Fruit fly (Drosophila melanogaster) whole organism, embryonic: ENCODE results near the gene Doa.

ENCODE experiments used
- CG10321 ChIP-seq: fragments of 200-800 bp; sonication (Bioruptor generic); IDR thresholded peaks from 2 replicates; pipeline ENCODE4 v1.3.6; 2022; ENCODE audit warnings: missing biosample characterization, missing genetic modification characterization
- CG10979 ChIP-seq: fragments of 200-800 bp; sonication (Bioruptor generic); optimal IDR thresholded peaks from 2 replicates; lab custom pipeline; 2018; ENCODE audit warnings: missing biosample characterization, mild to moderate bottlenecking, missing genetic modification characterization, moderate library complexity
- CG11456 ChIP-seq: fragments of 200-800 bp; sonication (Bioruptor generic); IDR thresholded peaks from 3 replicates; pipeline ENCODE4 v1.3.6; 2022; ENCODE audit warnings: missing biosample characterization, missing genetic modification characterization
- CG11504 ChIP-seq: fragments of 200-800 bp; sonication (Bioruptor generic); optimal IDR thresholded peaks from 3 replicates; lab custom pipeline; 2019; ENCODE audit warnings: missing biosample characterization, mild to moderate bottlenecking, missing genetic modification characterization, moderate library complexity
- CG12659 ChIP-seq: fragments of 200-800 bp; sonication (Bioruptor generic); optimal IDR thresholded peaks from 3 replicates; lab custom pipeline; 2017; ENCODE audit warnings: mild to moderate bottlenecking, missing biosample characterization, missing genetic modification reagents, missing genetic modification characterization
- CG13424 ChIP-seq: fragments of 200-800 bp; sonication (Bioruptor generic); optimal IDR thresholded peaks from 2 replicates; lab custom pipeline; 2019; ENCODE audit warnings: missing biosample characterization, mild to moderate bottlenecking, missing genetic modification characterization, moderate library complexity
- CG14710 ChIP-seq: fragments of 200-800 bp; sonication (Bioruptor generic); optimal IDR thresholded peaks from 3 replicates; lab custom pipeline; 2019; ENCODE audit warnings: missing biosample characterization, mild to moderate bottlenecking, missing genetic modification characterization, moderate library complexity
- CG1529 ChIP-seq: fragments of 200-800 bp; sonication (Bioruptor generic); optimal IDR thresholded peaks from 3 replicates; lab custom pipeline; 2018; ENCODE audit warnings: missing biosample characterization, missing genetic modification characterization
- CG15601 ChIP-seq: fragments of 200-800 bp; sonication (Bioruptor generic); optimal IDR thresholded peaks from 3 replicates; lab custom pipeline; 2019; ENCODE audit warnings: missing biosample characterization, mild to moderate bottlenecking, missing genetic modification characterization, moderate library complexity
- CG1647 ChIP-seq: fragments of 200-800 bp; sonication (Bioruptor generic); optimal IDR thresholded peaks from 3 replicates; lab custom pipeline; 2016; ENCODE audit warnings: missing biosample characterization, missing genetic modification characterization
- CG17361 ChIP-seq: fragments of 200-800 bp; sonication (Bioruptor generic); IDR thresholded peaks from 3 replicates; pipeline ENCODE4 v1.3.6; 2022; ENCODE audit warnings: missing biosample characterization, missing genetic modification characterization
- CG17612 ChIP-seq: fragments of 200-800 bp; sonication (Bioruptor generic); IDR thresholded peaks from 2 replicates; pipeline ENCODE4 v1.3.6; 2022; ENCODE audit warnings: missing biosample characterization, missing genetic modification characterization
- CG1832 ChIP-seq: fragments of 200-800 bp; sonication (Bioruptor generic); optimal IDR thresholded peaks from 2 replicates; lab custom pipeline; 2017; ENCODE audit warnings: missing biosample characterization, mild to moderate bottlenecking, missing genetic modification characterization, inconsistent platforms
- CG18476 ChIP-seq: fragments of 200-800 bp; sonication (Bioruptor generic); optimal IDR thresholded peaks from 2 replicates; lab custom pipeline; 2016; ENCODE audit warnings: missing biosample characterization, mild to moderate bottlenecking, missing genetic modification characterization
- CG2678 ChIP-seq: fragments of 200-800 bp; sonication (Bioruptor generic); optimal IDR thresholded peaks from 3 replicates; lab custom pipeline; 2019; ENCODE audit warnings: missing biosample characterization, mild to moderate bottlenecking, missing genetic modification characterization, moderate library complexity
- CG2712 ChIP-seq: fragments of 200-800 bp; optimal IDR thresholded peaks from 3 replicates; lab custom pipeline; 2019; ENCODE audit warnings: missing biosample characterization, mild to moderate bottlenecking, missing genetic modification characterization, moderate library complexity
- CG31441 ChIP-seq: fragments of 200-800 bp; sonication (Bioruptor generic); IDR thresholded peaks from 2 replicates; pipeline ENCODE4 v1.3.6; 2022; ENCODE audit warnings: missing biosample characterization, missing genetic modification characterization
- CG3281 ChIP-seq: fragments of 200-800 bp; sonication (Bioruptor generic); optimal IDR thresholded peaks from 3 replicates; lab custom pipeline; 2017; ENCODE audit warnings: missing biosample characterization, mild to moderate bottlenecking, missing genetic modification characterization
- CG3407 ChIP-seq: fragments of 200-800 bp; sonication (Bioruptor generic); optimal IDR thresholded peaks from 2 replicates; lab custom pipeline; 2018; ENCODE audit warnings: missing biosample characterization, mild to moderate bottlenecking, missing genetic modification characterization
- CG8924 ChIP-seq: fragments of 200-800 bp; optimal IDR thresholded peaks from 3 replicates; lab custom pipeline; 2019; ENCODE audit warnings: missing biosample characterization, mild to moderate bottlenecking, missing genetic modification characterization, moderate library complexity
- Camta ChIP-seq: fragments of 200-800 bp; sonication (Bioruptor generic); optimal IDR thresholded peaks from 2 replicates; lab custom pipeline; 2016; ENCODE audit warnings: missing biosample characterization, missing genetic modification characterization
- CoRest ChIP-seq: fragments of 200-800 bp; sonication (Bioruptor generic); optimal IDR thresholded peaks from 3 replicates; lab custom pipeline; 2018; ENCODE audit warnings: missing biosample characterization, mild to moderate bottlenecking, missing genetic modification characterization, moderate library complexity
- D ChIP-seq, 2 experiments: fragments of 200-800 bp in 1 of 2; fragments of >200 bp in 1 of 2; sonication (Bioruptor generic) in 1 of 2; optimal IDR thresholded peaks; 2 replicates in 1 of 2; 3 replicates in 1 of 2; lab custom pipeline; 2017; ENCODE audit warnings: mild to moderate bottlenecking in 1 of 2, missing biosample characterization in 1 of 2, missing genetic modification characterization in 1 of 2, missing genetic modification reagents in 1 of 2
- D19A ChIP-seq: fragments of 200-800 bp; optimal IDR thresholded peaks from 3 replicates; lab custom pipeline; 2019; ENCODE audit warnings: missing biosample characterization, mild to moderate bottlenecking, missing genetic modification characterization, moderate library complexity
- Hey ChIP-seq: fragments of 200-800 bp; sonication (Bioruptor generic); optimal IDR thresholded peaks from 3 replicates; lab custom pipeline; 2018; ENCODE audit warnings: missing biosample characterization, mild to moderate bottlenecking, missing genetic modification characterization
- HmgZ ChIP-seq: fragments of 200-800 bp; sonication (Bioruptor generic); optimal IDR thresholded peaks from 2 replicates; lab custom pipeline; 2018; ENCODE audit warnings: missing biosample characterization, mild to moderate bottlenecking, missing genetic modification characterization
- Hr3 ChIP-seq: fragments of 200-800 bp; sonication (Bioruptor generic); optimal IDR thresholded peaks from 3 replicates; lab custom pipeline; 2016; ENCODE audit warnings: missing biosample characterization, missing genetic modification characterization
- Hr51 ChIP-seq, 2 experiments: fragments of 200-800 bp; sonication (Bioruptor generic); optimal IDR thresholded peaks; 2 replicates in 1 of 2; 3 replicates in 1 of 2; lab custom pipeline; 2016 to 2018; ENCODE audit warnings: missing biosample characterization in 2 of 2, missing genetic modification characterization in 2 of 2, mild to moderate bottlenecking in 1 of 2, moderate library complexity in 1 of 2
- Lhr ChIP-seq: fragments of 200-800 bp; sonication (Bioruptor generic); optimal IDR thresholded peaks from 3 replicates; lab custom pipeline; 2017; ENCODE audit warnings: mild to moderate bottlenecking, missing biosample characterization, missing genetic modification reagents, missing genetic modification characterization
- NC2β ChIP-seq: fragments of 200-800 bp; sonication (Bioruptor generic); optimal IDR thresholded peaks from 2 replicates; lab custom pipeline; 2016; ENCODE audit warnings: missing biosample characterization, missing genetic modification characterization
- Nf-YA ChIP-seq: fragments of 200-800 bp; sonication (Bioruptor generic); IDR thresholded peaks from 2 replicates; pipeline ENCODE4 v1.3.6; 2022; ENCODE audit warnings: missing biosample characterization, missing genetic modification characterization
- Sox102F ChIP-seq: fragments of 200-800 bp; sonication (Bioruptor generic); optimal IDR thresholded peaks from 2 replicates; lab custom pipeline; 2018; ENCODE audit warnings: missing biosample characterization, mild to moderate bottlenecking, missing genetic modification characterization, moderate library complexity
- Stat92E ChIP-seq, 3 experiments: fragments of >200 bp in 2 of 3; fragments of 200-800 bp in 1 of 3; sonication (Bioruptor generic) in 1 of 3; optimal IDR thresholded peaks; 2 replicates each; lab custom pipeline; 2017 to 2019; ENCODE audit warnings: missing biosample characterization in 3 of 3, missing genetic modification characterization in 3 of 3, mild to moderate bottlenecking in 1 of 3, moderate library complexity in 1 of 3
- bsh ChIP-seq, 2 experiments: fragments of 200-800 bp; sonication (Bioruptor generic); optimal IDR thresholded peaks; 2 replicates each; lab custom pipeline; 2017 to 2018; ENCODE audit warnings: mild to moderate bottlenecking in 2 of 2, missing biosample characterization in 2 of 2, missing genetic modification characterization in 2 of 2, moderate library complexity in 1 of 2
- ci ChIP-seq: fragments of 200-800 bp; sonication (Bioruptor generic); IDR thresholded peaks from 3 replicates; pipeline ENCODE4 v1.3.6; 2022; ENCODE audit warnings: missing biosample characterization, missing genetic modification characterization
- cwo ChIP-seq: fragments of 200-800 bp; sonication (Bioruptor generic); optimal IDR thresholded peaks from 3 replicates; lab custom pipeline; 2017; ENCODE audit warnings: missing biosample characterization, missing genetic modification characterization, mild to moderate bottlenecking, moderate library complexity, missing genetic modification reagents
- danr ChIP-seq: fragments of 200-800 bp; sonication (Bioruptor generic); IDR thresholded peaks from 2 replicates; pipeline ENCODE4 v1.3.6; 2022; ENCODE audit warnings: missing biosample characterization, missing genetic modification characterization
- dmrt99B ChIP-seq: fragments of 200-800 bp; sonication (Bioruptor generic); optimal IDR thresholded peaks from 2 replicates; lab custom pipeline; 2018; ENCODE audit warnings: missing biosample characterization, mild to moderate bottlenecking, missing genetic modification characterization, moderate library complexity
- fd96Cb ChIP-seq: fragments of 200-800 bp; sonication (Bioruptor generic); optimal IDR thresholded peaks from 2 replicates; lab custom pipeline; 2018; ENCODE audit warnings: missing biosample characterization, mild to moderate bottlenecking, missing genetic modification characterization, moderate library complexity
- fru ChIP-seq: fragments of >200 bp; optimal IDR thresholded peaks from 2 replicates; lab custom pipeline; 2017
- grau ChIP-seq: fragments of 200-800 bp; optimal IDR thresholded peaks from 3 replicates; lab custom pipeline; 2019; ENCODE audit warnings: missing biosample characterization, mild to moderate bottlenecking, missing genetic modification characterization, moderate library complexity
- gsb-n ChIP-seq: fragments of 200-800 bp; sonication (Bioruptor generic); optimal IDR thresholded peaks from 3 replicates; lab custom pipeline; 2018; ENCODE audit warnings: missing biosample characterization, mild to moderate bottlenecking, missing genetic modification characterization
- hth ChIP-seq: fragments of >200 bp; optimal IDR thresholded peaks from 2 replicates; lab custom pipeline; 2017; ENCODE audit warnings: inconsistent platforms
- nom ChIP-seq: fragments of 200-800 bp; sonication (Bioruptor generic); optimal IDR thresholded peaks from 2 replicates; lab custom pipeline; 2017; ENCODE audit warnings: missing biosample characterization, missing genetic modification characterization, mild to moderate bottlenecking, moderate library complexity, missing genetic modification reagents
- pita ChIP-seq: fragments of 200-800 bp; sonication (Bioruptor generic); optimal IDR thresholded peaks from 2 replicates; lab custom pipeline; 2017; ENCODE audit warnings: missing biosample characterization, mild to moderate bottlenecking, missing genetic modification characterization
- row ChIP-seq: fragments of 200-800 bp; sonication (Bioruptor generic); IDR thresholded peaks from 3 replicates; pipeline ENCODE4 v1.3.6; 2022; ENCODE audit warnings: missing biosample characterization, missing genetic modification characterization
- unpg ChIP-seq: fragments of 200-800 bp; sonication (Bioruptor generic); optimal IDR thresholded peaks from 3 replicates; lab custom pipeline; 2018; ENCODE audit warnings: missing biosample characterization, mild to moderate bottlenecking, missing genetic modification characterization, moderate library complexity
- wor ChIP-seq: fragments of 200-800 bp; sonication (Bioruptor generic); IDR thresholded peaks from 2 replicates; pipeline ENCODE4 v1.3.6; 2022; ENCODE audit warnings: missing biosample characterization, missing genetic modification characterization

The Doa gene

DNA sequence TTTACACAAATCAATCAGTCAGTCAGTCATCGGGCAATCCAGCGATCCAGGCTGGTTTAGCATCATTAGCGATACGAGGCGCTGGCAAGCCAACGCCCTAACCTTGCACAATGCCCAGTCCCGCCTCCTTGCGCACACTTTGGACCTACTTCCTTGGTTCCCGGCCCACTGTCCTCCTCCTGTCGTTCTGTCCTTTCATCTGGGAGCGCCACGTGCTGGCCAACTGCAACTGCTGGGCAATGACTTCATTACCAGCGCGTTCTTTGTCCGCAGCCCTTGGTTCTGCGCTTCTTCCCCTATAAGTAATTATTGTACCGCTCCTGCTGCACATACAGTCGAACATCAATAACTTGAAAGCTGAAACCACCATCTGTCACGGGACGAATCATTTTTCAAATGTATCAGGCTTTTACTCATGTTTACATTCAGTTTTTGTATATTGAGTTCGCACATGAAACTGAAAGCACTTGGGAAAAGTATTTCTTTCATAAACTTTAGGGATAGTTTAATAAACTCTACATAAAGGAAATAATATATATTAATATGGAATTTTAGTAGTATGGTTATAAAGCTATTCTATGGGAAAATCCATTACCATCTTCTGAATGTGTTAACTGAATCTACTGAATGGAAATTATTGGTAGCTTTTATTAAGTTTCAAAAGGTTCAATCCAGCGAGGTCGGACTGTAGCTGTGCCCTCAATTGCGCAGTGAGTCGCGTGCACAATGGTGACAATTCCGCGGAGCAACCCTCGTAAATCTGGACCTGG is 40.1 kb upstream of the Doa start (continued):
- TF ChIP-seq cwo (GFP tag; lab: Kevin White, UChicago) (no peak), CG13424 (tag; lab: Kevin White, UChicago) (peak; percentile 23), CG17361 (GFP tag; lab: Robert Waterston, UW) (peak; percentile 52; the same call in 2 of the 3 replicates), CG11456 (0 out of 3 replicates have a peak, but pooled peaks have one; percentile 59), pita (GFP tag; lab: Kevin White, UChicago) (no peak), fru (lab: Kevin White, UChicago) (no peak), CoRest (tag; lab: Kevin White, UChicago) (peak; percentile 42), CG10979 (peak; percentile 28), dmrt99B (tag; lab: Kevin White, UChicago) (peak; percentile 34), HmgZ (no peak), Hr51 (GFP tag; optimal IDR thresholded peaks at IDR 0.05; lab: Kevin White, UChicago) (peak in 1 of 2 experiments; percentile 8), Sox102F (peak; percentile 3), CG1832 (GFP tag; lab: Kevin White, UChicago) (no peak), bsh (GFP tag; optimal IDR thresholded peaks at IDR 0.05; lab: Kevin White, UChicago) (peak in 1 of 2 experiments; percentile 2), CG8924 (tag; lab: Kevin White, UChicago) (peak; percentile 15), CG12659 (no peak), D (optimal IDR thresholded peaks at IDR 0.05; lab: Kevin White, UChicago) (no peak), D (GFP tag; optimal IDR thresholded peaks at IDR 0.05; lab: Kevin White, UChicago) (peak; percentile 13), ci (GFP tag; lab: Robert Waterston, UW) (0 out of 3 replicates have a peak, but pooled peaks have one; percentile 7), CG2712 (tag; lab: Kevin White, UChicago) (peak; percentile 24), Stat92E (GFP tag; optimal IDR thresholded peaks at IDR 0.05; lab: Kevin White, UChicago) (no peak), grau (tag; lab: Kevin White, UChicago) (peak; percentile 91), CG11504 (tag; lab: Kevin White, UChicago) (peak; percentile 55), fd96Cb (peak; percentile 0), NC2β (GFP tag; lab: Kevin White, UChicago) (no peak), Nf-YA (GFP tag; lab: Robert Waterston, UW) (no peak), hth (lab: Kevin White, UChicago) (no peak), D19A (tag; lab: Kevin White, UChicago) (peak; percentile 37), CG1647 (GFP tag; lab: Kevin White, UChicago) (no peak), CG31441 (peak; percentile 38; the same call in 1 of the 2 replicates), CG17612 (no peak), Hr3 (GFP tag; lab: Kevin White, UChicago) (peak; percentile 8), CG3281 (GFP tag; lab: Kevin White, UChicago) (no peak), CG2678 (peak; percentile 40), Hey (tag; lab: Kevin White, UChicago) (peak; percentile 84), CG18476 (GFP tag; lab: Kevin White, UChicago) (no peak), danr (GFP tag; lab: Robert Waterston, UW) (no peak), wor (GFP tag; lab: Robert Waterston, UW) (no peak), CG1529 (GFP tag; lab: Kevin White, UChicago) (peak; percentile 3), Camta (GFP tag; lab: Kevin White, UChicago) (no peak), CG10321 (no peak), gsb-n (tag; lab: Kevin White, UChicago) (peak; percentile 35), CG14710 (peak; percentile 31), Lhr (GFP tag; lab: Kevin White, UChicago) (no peak), CG15601 (tag; lab: Kevin White, UChicago) (peak; percentile 15), nom (GFP tag; lab: Kevin White, UChicago) (peak; percentile 3), unpg (peak; percentile 6), CG3407 (GFP tag; lab: Kevin White, UChicago) (no peak), row (GFP tag; lab: Robert Waterston, UW) (peak; percentile 47; the same call in 2 of the 3 replicates)
